Worm (Caenorhabditis elegans) whole organism, late embryonic: Measurements from ENCODE around the gene glb-14.

Experiments used
- K02D7.2 ChIP-seq: sonication (generic microtip); optimal IDR thresholded peaks from 2 replicates; lab custom pipeline; 2017; ENCODE audit warnings: mild to moderate bottlenecking, missing genetic modification characterization, missing compliant biosample characterization
- K09A11.1 ChIP-seq: sonication (generic microtip); optimal IDR thresholded peaks from 2 replicates; lab custom pipeline; 2017; ENCODE audit warnings: antibody characterized with exemption, mild to moderate bottlenecking, missing genetic modification characterization, missing compliant biosample characterization; ENCODE audit not compliant: insufficient read depth
- Y22D7AL.16 ChIP-seq: sonication (generic microtip); optimal IDR thresholded peaks from 2 replicates; lab custom pipeline; 2016; ENCODE audit warnings: missing genetic modification characterization, missing compliant biosample characterization
- ama-1 ChIP-seq: fragments of 150-350 bp; optimal IDR thresholded peaks from 2 replicates; lab custom pipeline; 2014
- ceh-18 ChIP-seq: sonication (generic microtip); optimal IDR thresholded peaks from 2 replicates; lab custom pipeline; 2016; ENCODE audit warnings: missing genetic modification characterization, missing compliant biosample characterization
- ceh-2 ChIP-seq: sonication (generic microtip); optimal IDR thresholded peaks from 2 replicates; lab custom pipeline; 2016; ENCODE audit warnings: missing genotype, missing genetic modification characterization, missing compliant biosample characterization
- ceh-31 ChIP-seq: sonication (generic microtip); optimal IDR thresholded peaks from 2 replicates; lab custom pipeline; 2016; ENCODE audit warnings: missing genetic modification characterization, missing compliant biosample characterization
- ceh-34 ChIP-seq: sonication (generic microtip); optimal IDR thresholded peaks from 2 replicates; lab custom pipeline; 2016; ENCODE audit warnings: mild to moderate bottlenecking, missing genetic modification characterization, missing compliant biosample characterization
- ceh-45 ChIP-seq: fragments of 200-800 bp; sonication (Bioruptor generic); IDR thresholded peaks from 2 replicates; pipeline ENCODE4 v1.3.6; 2022; ENCODE audit warnings: missing genetic modification reagents, missing genetic modification characterization, missing compliant biosample characterization
- ceh-48 ChIP-seq: sonication (generic microtip); optimal IDR thresholded peaks from 2 replicates; lab custom pipeline; 2016; ENCODE audit warnings: missing genetic modification characterization, inconsistent platforms, missing compliant biosample characterization
- ceh-6 ChIP-seq: fragments of 200-800 bp; sonication (Bioruptor generic); optimal IDR thresholded peaks from 2 replicates; lab custom pipeline; 2018; ENCODE audit warnings: mild to moderate bottlenecking, missing genetic modification characterization, missing compliant biosample characterization
- che-1 ChIP-seq: sonication (generic microtip); optimal IDR thresholded peaks from 2 replicates; lab custom pipeline; 2016; ENCODE audit warnings: mild to moderate bottlenecking, missing genetic modification characterization, missing compliant biosample characterization
- dmd-4 ChIP-seq: sonication (generic microtip); optimal IDR thresholded peaks from 2 replicates; lab custom pipeline; 2016; ENCODE audit warnings: borderline replicate concordance, missing genetic modification characterization, missing compliant biosample characterization
- elt-2 ChIP-seq: sonication (generic microtip); optimal IDR thresholded peaks from 2 replicates; lab custom pipeline; 2016; ENCODE audit warnings: missing genetic modification reagents, missing genetic modification characterization, missing compliant biosample characterization
- elt-4 ChIP-seq: sonication (generic microtip); optimal IDR thresholded peaks from 2 replicates; lab custom pipeline; 2016; ENCODE audit warnings: missing genetic modification characterization, missing compliant biosample characterization
- fkh-10 ChIP-seq: fragments of 150-350 bp; optimal IDR thresholded peaks from 2 replicates; lab custom pipeline; 2014; ENCODE audit warnings: missing biosample characterization, missing genetic modification reagents, missing genetic modification characterization
- fkh-6 ChIP-seq: sonication (generic microtip); optimal IDR thresholded peaks from 2 replicates; lab custom pipeline; 2016; ENCODE audit warnings: missing genetic modification characterization, missing compliant biosample characterization
- gmeb-2 ChIP-seq: sonication (generic microtip); optimal IDR thresholded peaks from 2 replicates; lab custom pipeline; 2016; ENCODE audit warnings: missing genetic modification characterization, inconsistent platforms, missing compliant biosample characterization
- hlh-13 ChIP-seq: fragments of 200-800 bp; sonication (Bioruptor generic); optimal IDR thresholded peaks from 2 replicates; lab custom pipeline; 2018; ENCODE audit warnings: mild to moderate bottlenecking, missing genetic modification characterization, missing compliant biosample characterization
- hlh-30 ChIP-seq: sonication (generic microtip); optimal IDR thresholded peaks from 2 replicates; lab custom pipeline; 2017; ENCODE audit warnings: antibody characterized with exemption, missing genetic modification characterization, missing compliant biosample characterization; ENCODE audit not compliant: insufficient read depth
- hlh-8 ChIP-seq: sonication (generic microtip); optimal IDR thresholded peaks from 2 replicates; lab custom pipeline; 2016; ENCODE audit warnings: missing genotype, missing genetic modification characterization, missing compliant biosample characterization
- lim-6 ChIP-seq: sonication (generic microtip); optimal IDR thresholded peaks from 2 replicates; lab custom pipeline; 2016; ENCODE audit warnings: missing genetic modification characterization, missing compliant biosample characterization
- lin-11 ChIP-seq: fragments of 200-800 bp; sonication (Bioruptor generic); optimal IDR thresholded peaks from 2 replicates; lab custom pipeline; 2018; ENCODE audit warnings: mild to moderate bottlenecking, missing genetic modification characterization, missing compliant biosample characterization
- madf-2 ChIP-seq: sonication (generic microtip); optimal IDR thresholded peaks from 2 replicates; lab custom pipeline; 2017; ENCODE audit warnings: missing genetic modification characterization, missing compliant biosample characterization
- nfya-1 ChIP-seq: sonication (generic microtip); optimal IDR thresholded peaks from 2 replicates; lab custom pipeline; 2017; ENCODE audit warnings: missing genetic modification characterization, mild to moderate bottlenecking, missing compliant biosample characterization, antibody characterized with exemption, moderate library complexity
- nhr-11 ChIP-seq: fragments of 150-350 bp; optimal IDR thresholded peaks from 2 replicates; lab custom pipeline; 2014; ENCODE audit warnings: missing biosample characterization, missing genetic modification characterization
- nhr-232 ChIP-seq: sonication (generic microtip); optimal IDR thresholded peaks from 2 replicates; lab custom pipeline; 2016; ENCODE audit warnings: missing genetic modification characterization, missing compliant biosample characterization
- npax-4 ChIP-seq: sonication (generic microtip); optimal IDR thresholded peaks from 2 replicates; lab custom pipeline; 2016; ENCODE audit warnings: missing genetic modification characterization, missing compliant biosample characterization
- odd-2 ChIP-seq: sonication (generic microtip); optimal IDR thresholded peaks from 2 replicates; lab custom pipeline; 2017; ENCODE audit warnings: antibody characterized with exemption, mild to moderate bottlenecking, missing genetic modification characterization, missing compliant biosample characterization
- pax-1 ChIP-seq: fragments of 150-350 bp; optimal IDR thresholded peaks from 2 replicates; lab custom pipeline; 2014; ENCODE audit warnings: missing biosample characterization, missing genetic modification characterization
- pha-2 ChIP-seq: sonication (generic microtip); optimal IDR thresholded peaks from 2 replicates; lab custom pipeline; 2017; ENCODE audit warnings: mild to moderate bottlenecking, missing genetic modification characterization, missing compliant biosample characterization
- pqm-1 ChIP-seq: sonication (generic microtip); optimal IDR thresholded peaks from 2 replicates; lab custom pipeline; 2016; ENCODE audit warnings: missing genetic modification characterization, missing compliant biosample characterization
- pros-1 ChIP-seq: fragments of 150-350 bp; optimal IDR thresholded peaks from 2 replicates; lab custom pipeline; 2014; ENCODE audit warnings: missing biosample characterization, missing genetic modification reagents, missing genetic modification characterization
- ref-2 ChIP-seq: sonication (generic microtip); optimal IDR thresholded peaks from 2 replicates; lab custom pipeline; 2016; ENCODE audit warnings: missing genetic modification characterization, missing compliant biosample characterization
- rnt-1 ChIP-seq: sonication (generic microtip); optimal IDR thresholded peaks from 2 replicates; lab custom pipeline; 2016; ENCODE audit warnings: missing genetic modification characterization, missing compliant biosample characterization
- sox-2 ChIP-seq: fragments of 200-800 bp; sonication (Bioruptor generic); IDR thresholded peaks from 2 replicates; pipeline ENCODE4 v1.3.6; 2022; ENCODE audit warnings: missing genetic modification reagents, missing genetic modification characterization, missing compliant biosample characterization
- syd-9 ChIP-seq: sonication (generic microtip); optimal IDR thresholded peaks from 2 replicates; lab custom pipeline; 2016; ENCODE audit warnings: mild to moderate bottlenecking, missing genetic modification characterization, moderate library complexity, missing compliant biosample characterization
- tbx-2 ChIP-seq: sonication (generic microtip); optimal IDR thresholded peaks from 2 replicates; lab custom pipeline; 2016; ENCODE audit warnings: missing genetic modification characterization, missing compliant biosample characterization
- tbx-7 ChIP-seq: sonication (generic microtip); optimal IDR thresholded peaks from 2 replicates; lab custom pipeline; 2016; ENCODE audit warnings: missing genotype, missing genetic modification characterization, missing compliant biosample characterization
- ttx-3 ChIP-seq: sonication (generic microtip); optimal IDR thresholded peaks from 2 replicates; lab custom pipeline; 2016; ENCODE audit warnings: missing genetic modification reagents, missing genetic modification characterization, missing compliant biosample characterization
- unc-42 ChIP-seq: sonication (generic microtip); optimal IDR thresholded peaks from 2 replicates; lab custom pipeline; 2016; ENCODE audit warnings: missing genotype, missing genetic modification characterization, missing compliant biosample characterization
- unc-55 ChIP-seq: sonication (generic microtip); optimal IDR thresholded peaks from 2 replicates; lab custom pipeline; 2017; ENCODE audit warnings: missing biosample characterization, missing genetic modification reagents, missing genetic modification characterization
- unc-86 ChIP-seq: sonication (generic microtip); optimal IDR thresholded peaks from 2 replicates; lab custom pipeline; 2016; ENCODE audit warnings: missing genetic modification characterization, missing compliant biosample characterization

The glb-14 gene

ce11 chrV:15516476-15516875, 28.3 kb downstream of the glb-14 start:
- TF ChIP-seq hlh-30 (no peak), ceh-2 (no peak), nhr-232 (tag; lab: Kevin White, UChicago) (no peak), syd-9 (tag; lab: Kevin White, UChicago) (no peak), fkh-10 (GFP tag; lab: Kevin White, UChicago) (no peak), K02D7.2 (tag; lab: Kevin White, UChicago) (no peak), pax-1 (tag; lab: Kevin White, UChicago) (no peak), ttx-3 (tag; lab: Kevin White, UChicago) (no peak), tbx-2 (no peak), dmd-4 (tag; lab: Kevin White, UChicago) (no peak), pha-2 (tag; lab: Kevin White, UChicago) (no peak), unc-42 (no peak), unc-86 (tag; lab: Kevin White, UChicago) (no peak), odd-2 (tag; lab: Kevin White, UChicago) (no peak), pqm-1 (tag; lab: Kevin White, UChicago) (no peak), ceh-48 (no peak), ceh-31 (no peak)

DNA sequence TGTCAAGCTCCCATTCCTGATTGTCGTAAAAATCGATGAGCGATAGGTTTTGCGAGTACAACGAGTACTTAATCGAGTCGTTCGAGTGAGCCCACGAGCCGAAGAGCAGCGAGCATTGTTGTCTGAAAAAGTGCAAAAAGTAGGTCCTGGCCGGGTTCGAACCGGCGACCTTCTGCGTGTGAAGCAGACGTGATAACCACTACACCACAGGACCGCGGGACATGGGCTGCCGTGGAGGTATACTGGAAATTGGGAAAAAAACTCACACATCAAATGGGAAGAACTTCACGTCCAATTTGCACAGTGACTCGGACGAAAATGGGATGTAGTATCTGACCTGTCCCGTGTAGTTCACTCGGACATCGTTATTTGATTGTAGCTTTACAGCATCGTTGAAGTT, 29.4 kb downstream of the glb-14 start:
- no peak for TF ChIP-seq ref-2 (tag; lab: Kevin White, UChicago)
- no peak for TF ChIP-seq Y22D7AL.16 (tag; lab: Kevin White, UChicago)
- peak; percentile 21 for TF ChIP-seq ceh-6 (GFP tag; lab: Kevin White, UChicago)

DNA sequence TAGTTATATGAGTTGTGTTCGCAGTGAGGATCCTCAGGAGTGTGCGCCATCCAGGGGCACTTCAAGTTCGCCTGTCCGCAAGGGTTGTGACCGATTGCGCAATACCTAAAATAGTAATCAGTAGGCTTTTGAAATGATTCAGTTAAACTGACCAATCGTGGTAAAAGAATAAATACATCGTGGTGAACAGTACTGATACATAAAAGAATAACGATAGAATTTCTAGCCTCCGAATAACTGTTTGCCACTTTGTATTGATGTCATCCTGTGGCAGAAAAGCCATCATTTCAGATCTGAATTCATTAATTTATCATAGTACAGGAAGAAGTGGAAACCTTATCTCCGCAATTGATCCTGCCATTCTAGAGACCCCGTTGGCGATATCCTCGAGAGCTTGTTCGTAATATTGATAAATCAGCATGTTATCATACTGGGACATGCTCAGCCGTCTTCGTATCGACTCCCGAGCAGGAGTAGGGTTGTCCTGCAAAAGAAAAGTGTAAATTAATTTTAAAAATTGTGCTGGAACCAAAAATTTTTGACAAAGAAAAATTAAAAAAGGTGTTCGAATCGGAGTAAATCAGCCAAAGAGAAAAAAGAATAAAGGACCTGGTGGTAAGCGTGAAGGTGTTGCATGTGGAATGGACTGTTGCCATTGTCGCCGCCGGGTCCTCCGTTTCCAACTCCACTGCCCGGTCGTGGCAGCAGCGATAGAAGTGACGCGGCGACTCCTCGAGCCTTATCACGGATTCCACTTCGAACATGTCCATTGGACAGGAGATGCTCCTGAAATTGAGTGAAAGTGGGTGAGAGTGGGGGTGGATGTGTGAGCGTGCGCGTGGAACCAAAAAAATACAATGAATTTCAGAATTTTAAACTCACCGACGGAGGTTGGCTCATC, 31.7 kb downstream of the glb-14 start:
- TF ChIP-seq pax-1 (tag; lab: Kevin White, UChicago) (no peak), ama-1 (lab: Kevin White, UChicago) (no peak), odd-2 (tag; lab: Kevin White, UChicago) (no peak), npax-4 (tag; lab: Kevin White, UChicago) (no peak), gmeb-2 (tag; lab: Kevin White, UChicago) (no peak), tbx-2 (no peak), fkh-6 (no peak), hlh-8 (tag; lab: Kevin White, UChicago) (no peak), dmd-4 (tag; lab: Kevin White, UChicago) (no peak), nfya-1 (tag; lab: Kevin White, UChicago) (no peak), hlh-13 (GFP tag; lab: Kevin White, UChicago) (no peak), lin-11 (tag; lab: Kevin White, UChicago) (no peak), ceh-45 (GFP tag; lab: Robert Waterston, UW) (no peak)

DNA sequence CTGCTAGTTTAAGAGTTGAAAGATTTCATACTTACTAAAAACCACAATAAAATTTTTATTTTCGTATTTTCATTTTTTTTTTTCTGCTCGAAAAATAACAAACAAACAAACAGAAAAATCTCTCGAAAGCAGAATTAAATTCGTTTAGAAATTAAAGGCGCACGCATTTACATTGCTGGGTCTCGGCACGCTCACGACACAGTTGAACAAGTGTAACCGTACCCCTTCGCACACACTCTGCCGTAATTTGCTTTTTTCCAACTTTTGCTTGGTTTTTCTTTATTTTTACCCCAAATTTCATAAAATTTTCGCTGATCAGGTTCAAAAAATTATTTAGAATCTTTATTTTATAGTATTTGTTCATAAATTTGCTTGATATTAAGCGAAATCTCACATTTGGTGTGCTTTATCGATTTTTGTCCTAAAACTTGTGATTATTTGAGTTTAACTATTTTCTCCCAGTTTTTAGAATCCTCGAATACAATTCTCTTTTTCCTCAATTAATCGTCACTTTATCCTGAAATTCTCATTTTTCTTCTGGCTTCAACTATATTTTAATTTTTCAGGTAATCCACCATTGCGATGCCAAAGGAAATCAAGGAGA, 33.1 kb downstream of the glb-14 start, which contains the start of gene rpl-38:
TSS of gene rpl-38 (plus strand) at position 554 of the 604 bp plus-strand sequence.
- TF ChIP-seq odd-2 (tag; lab: Kevin White, UChicago): no peak
- TF ChIP-seq lim-6: no peak
- TF ChIP-seq elt-4: no peak
- TF ChIP-seq nhr-11: no peak
- no peak for TF ChIP-seq unc-55
- peak; percentile 0 for TF ChIP-seq elt-2 (tag; lab: Kevin White, UChicago)
- TF ChIP-seq nfya-1 (tag; lab: Kevin White, UChicago): peak; percentile 90
- no peak for TF ChIP-seq Y22D7AL.16 (tag; lab: Kevin White, UChicago)
- TF ChIP-seq ceh-34 (tag; lab: Kevin White, UChicago): peak; percentile 37
- TF ChIP-seq pros-1: no peak
- peak; percentile 38 for TF ChIP-seq ceh-18 (tag; lab: Kevin White, UChicago)
- TF ChIP-seq npax-4 (tag; lab: Kevin White, UChicago): no peak
- no peak for TF ChIP-seq tbx-7 (tag; lab: Kevin White, UChicago)
- TF ChIP-seq che-1 (tag; lab: Kevin White, UChicago): no peak
- TF ChIP-seq gmeb-2 (tag; lab: Kevin White, UChicago): no peak
- no peak for TF ChIP-seq ceh-48
- TF ChIP-seq pax-1 (tag; lab: Kevin White, UChicago): peak; percentile 14
- peak; percentile 56 for TF ChIP-seq ceh-31
- TF ChIP-seq unc-86 (tag; lab: Kevin White, UChicago): no peak
- no peak for TF ChIP-seq rnt-1 (tag; lab: Kevin White, UChicago)
- no peak for TF ChIP-seq sox-2 (GFP tag; lab: Robert Waterston, UW)
- peak; percentile 40 for TF ChIP-seq tbx-2
- TF ChIP-seq madf-2 (tag; lab: Kevin White, UChicago): no peak
- TF ChIP-seq syd-9 (tag; lab: Kevin White, UChicago): no peak
- TF ChIP-seq K09A11.1 (tag; lab: Kevin White, UChicago): no peak
- TF ChIP-seq unc-42: peak; percentile 94
